Worm (Caenorhabditis elegans) whole organism, L2 larva: ENCODE measurements around the gene E02H9.3.
"Not testable (repeated sequence)": the region's sequence is repeated elsewhere in the genome, so short reads cannot be mapped to it uniquely, and the experiment has no call there.

Experiments used
- C34F6.9 ChIP-seq: fragments of 150-350 bp; optimal IDR thresholded peaks from 2 replicates; lab custom pipeline; 2014; ENCODE audit warnings: missing biosample characterization, missing genetic modification characterization
- F13H6.1 ChIP-seq: sonication (generic microtip); optimal IDR thresholded peaks from 2 replicates; lab custom pipeline; 2016; ENCODE audit warnings: missing genetic modification characterization, missing compliant biosample characterization
- alr-1 ChIP-seq: fragments of 150-350 bp; optimal IDR thresholded peaks from 2 replicates; lab custom pipeline; 2014; ENCODE audit warnings: missing biosample characterization, missing genetic modification characterization
- ama-1 ChIP-seq: fragments of 150-350 bp; optimal IDR thresholded peaks from 2 replicates; lab custom pipeline; 2018; ENCODE audit warnings: inconsistent platforms
- ceh-82 ChIP-seq: fragments of 150-350 bp; optimal IDR thresholded peaks from 2 replicates; lab custom pipeline; 2014; ENCODE audit warnings: missing biosample characterization, missing genetic modification characterization
- fos-1 ChIP-seq: fragments of 150-350 bp; optimal IDR thresholded peaks from 2 replicates; lab custom pipeline; 2014; ENCODE audit warnings: missing biosample characterization, missing genetic modification characterization
- gmeb-1 ChIP-seq: fragments of 150-350 bp; optimal IDR thresholded peaks from 2 replicates; lab custom pipeline; 2014; ENCODE audit warnings: missing biosample characterization, missing genetic modification characterization
- lin-39 ChIP-seq: fragments of 150-350 bp; optimal IDR thresholded peaks from 2 replicates; lab custom pipeline; 2014; ENCODE audit warnings: missing biosample characterization, missing genetic modification reagents, missing genetic modification characterization
- lsy-2 ChIP-seq, 2 experiments: fragments of 150-350 bp in 1 of 2; sonication (generic microtip) in 1 of 2; optimal IDR thresholded peaks; 2 replicates each; lab custom pipeline; 2014 to 2017; ENCODE audit warnings: missing biosample characterization in 2 of 2, missing genetic modification characterization in 2 of 2
- mab-5 ChIP-seq: fragments of 150-350 bp; optimal IDR thresholded peaks from 2 replicates; lab custom pipeline; 2014; ENCODE audit warnings: missing biosample characterization, missing genetic modification characterization
- mbf-1 ChIP-seq: sonication (generic microtip); optimal IDR thresholded peaks from 2 replicates; lab custom pipeline; 2017; ENCODE audit warnings: missing biosample characterization, missing genetic modification characterization
- mdl-1 ChIP-seq, 2 experiments: fragments of 150-350 bp in 1 of 2; sonication (generic microtip) in 1 of 2; optimal IDR thresholded peaks; 2 replicates each; lab custom pipeline; 2017; ENCODE audit warnings: missing biosample characterization in 2 of 2, missing genetic modification characterization in 2 of 2
- nhr-12 ChIP-seq: fragments of 150-350 bp; optimal IDR thresholded peaks from 2 replicates; lab custom pipeline; 2014; ENCODE audit warnings: missing biosample characterization, missing genetic modification characterization
- nhr-129 ChIP-seq: fragments of 150-350 bp; optimal IDR thresholded peaks from 2 replicates; lab custom pipeline; 2014; ENCODE audit warnings: missing biosample characterization, missing genetic modification characterization
- nhr-23 ChIP-seq: fragments of 150-350 bp; optimal IDR thresholded peaks from 2 replicates; lab custom pipeline; 2014; ENCODE audit warnings: missing biosample characterization, missing genetic modification reagents, missing genetic modification characterization
- nhr-237 ChIP-seq: fragments of 150-350 bp; optimal IDR thresholded peaks from 2 replicates; lab custom pipeline; 2014; ENCODE audit warnings: missing biosample characterization, missing genetic modification characterization
- nhr-25 ChIP-seq: fragments of 150-350 bp; sonication (generic microtip); optimal IDR thresholded peaks from 3 replicates; lab custom pipeline; 2014; ENCODE audit warnings: missing biosample characterization, missing genetic modification characterization
- nhr-6 ChIP-seq: fragments of 150-350 bp; optimal IDR thresholded peaks from 2 replicates; lab custom pipeline; 2014; ENCODE audit warnings: missing biosample characterization, missing genetic modification characterization
- nhr-77 ChIP-seq: fragments of 150-350 bp; optimal IDR thresholded peaks from 2 replicates; lab custom pipeline; 2014; ENCODE audit warnings: missing biosample characterization, missing genetic modification characterization
- peb-1 ChIP-seq: fragments of 150-350 bp; optimal IDR thresholded peaks from 2 replicates; lab custom pipeline; 2014; ENCODE audit warnings: missing biosample characterization, missing genetic modification characterization
- sem-4 ChIP-seq: fragments of 150-350 bp; optimal IDR thresholded peaks from 2 replicates; lab custom pipeline; 2014; ENCODE audit warnings: missing biosample characterization, missing genetic modification reagents, missing genetic modification characterization
- skn-1 ChIP-seq: sonication (generic microtip); optimal IDR thresholded peaks from 2 replicates; lab custom pipeline; 2017; ENCODE audit warnings: missing biosample characterization, missing genetic modification characterization
- sma-3 ChIP-seq: sonication (generic microtip); optimal IDR thresholded peaks from 2 replicates; lab custom pipeline; 2016; ENCODE audit warnings: missing genetic modification reagents, missing genetic modification characterization, missing compliant biosample characterization
- snpc-4 ChIP-seq: fragments of 150-350 bp; optimal IDR thresholded peaks from 2 replicates; lab custom pipeline; 2014; ENCODE audit warnings: missing biosample characterization, missing genetic modification characterization
- unc-39 ChIP-seq: fragments of 150-350 bp; optimal IDR thresholded peaks from 2 replicates; lab custom pipeline; 2014; ENCODE audit warnings: missing biosample characterization, missing genetic modification characterization
- unc-55 ChIP-seq: fragments of 150-350 bp; sonication (generic microtip); optimal IDR thresholded peaks from 3 replicates; lab custom pipeline; 2014; ENCODE audit warnings: missing biosample characterization, missing genetic modification reagents, missing genetic modification characterization
- unc-62 ChIP-seq: fragments of 150-350 bp; optimal IDR thresholded peaks from 2 replicates; lab custom pipeline; 2014; ENCODE audit warnings: missing biosample characterization, missing genetic modification reagents, missing genetic modification characterization
- zag-1 ChIP-seq: fragments of 150-350 bp; optimal IDR thresholded peaks from 2 replicates; lab custom pipeline; 2014; ENCODE audit warnings: missing biosample characterization, missing genetic modification characterization
- ztf-1 ChIP-seq: fragments of 200-800 bp; sonication (Bioruptor generic); conservative IDR thresholded peaks from 2 replicates; pipeline ENCODE4 v1.3.6; 2022; ENCODE audit warnings: missing genetic modification characterization, missing compliant biosample characterization
- ztf-4 ChIP-seq: fragments of 150-350 bp; optimal IDR thresholded peaks from 2 replicates; lab custom pipeline; 2014; ENCODE audit warnings: missing biosample characterization, missing genetic modification characterization

Gene E02H9.3

DNA sequence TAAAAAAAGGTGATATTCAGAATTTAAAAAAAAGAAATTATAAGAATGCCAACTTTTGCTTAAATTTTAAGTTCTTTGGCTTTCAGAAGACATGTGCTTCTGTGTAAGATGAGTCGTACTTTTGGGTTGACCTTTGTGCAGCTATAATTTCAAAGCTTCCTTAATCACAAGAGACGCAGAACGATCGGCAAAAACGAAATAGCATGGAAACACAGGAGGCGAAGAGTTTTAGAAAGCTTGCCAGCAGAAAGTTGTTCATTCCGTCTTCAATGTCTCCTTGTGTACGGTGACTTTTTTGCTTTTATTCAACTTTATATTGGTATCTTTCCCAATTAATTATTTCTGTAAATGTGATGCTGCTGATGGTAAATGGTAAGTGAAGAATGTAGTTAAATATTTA, 25.9 kb upstream of the E02H9.3 start:
- peak; percentile 18 for TF ChIP-seq unc-55 (GFP tag; lab: Kevin White, UChicago)
- peak in 1 of 2 experiments; percentile 6 for TF ChIP-seq lsy-2 (tag; optimal IDR thresholded peaks at IDR 0.05; lab: Kevin White, UChicago)
- no peak for TF ChIP-seq nhr-237 (tag; lab: Kevin White, UChicago)
- no peak for TF ChIP-seq skn-1
- TF ChIP-seq lin-39 (tag; lab: Kevin White, UChicago), result no peak

- TF ChIP-seq ztf-1 (GFP tag; lab: Robert Waterston, UW); unc-39 (tag; lab: Kevin White, UChicago); mab-5 (tag; lab: Kevin White, UChicago): not testable (repeated sequence)
These were observed 23.5 kb upstream of the E02H9.3 start, which contains the start of gene W04B5.6 for ce11 chrIII:2435373-2435772. TSS of gene W04B5.6 (minus strand) at chrIII:2435473.

DNA sequence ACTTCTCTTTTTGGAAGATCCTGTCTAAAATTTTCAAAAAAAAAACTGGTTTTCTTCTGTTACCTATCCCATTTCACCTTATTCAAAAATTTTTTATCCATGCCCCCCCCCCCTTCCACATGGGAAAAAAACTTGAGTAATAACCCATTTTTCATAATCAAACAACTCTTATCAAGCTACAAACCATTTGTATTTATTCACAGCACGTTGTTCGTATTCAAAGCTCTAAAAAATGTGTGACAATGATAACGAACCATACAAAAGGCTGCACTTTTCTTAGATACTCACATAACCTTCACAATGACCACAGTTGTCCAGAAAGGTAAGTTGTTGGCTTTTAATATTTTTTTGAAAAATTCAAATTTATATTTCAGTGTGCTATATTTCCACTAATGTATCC, 23.0 kb upstream of the E02H9.3 start, which contains the start of gene E02H9.6:
Gene E02H9.6, plus strand, starts transcription at position 301 of the 400 bp plus-strand sequence.
- not testable (repeated sequence) for TF ChIP-seq F13H6.1 (tag; lab: Kevin White, UChicago); nhr-6; snpc-4 (tag; lab: Kevin White, UChicago)

DNA sequence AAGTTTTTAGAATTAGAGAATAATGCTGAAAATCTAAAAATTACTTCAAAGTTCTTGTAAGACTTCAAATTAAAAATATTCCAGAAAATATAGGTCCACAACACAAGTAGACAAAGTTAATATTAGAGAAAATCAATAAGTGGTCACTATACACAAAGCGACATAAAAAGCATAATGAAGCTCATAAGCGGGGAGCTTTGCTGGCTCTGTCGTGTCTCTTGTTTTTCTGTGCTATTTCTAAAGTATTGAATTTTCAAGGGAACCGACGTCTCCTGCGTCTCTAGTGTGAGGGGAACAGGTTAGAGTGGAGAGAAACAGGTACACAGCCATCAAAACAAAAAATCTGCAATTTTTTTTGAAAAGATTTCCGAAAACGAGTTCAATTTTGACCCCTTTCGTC, 20.3 kb upstream of the E02H9.3 start, which contains the start of gene E02H9.13:
Gene E02H9.13, minus strand, starts transcription at position 199 of the 400 bp plus-strand sequence.
- TF ChIP-seq ztf-4 (tag; lab: Kevin White, UChicago), result no peak
- no peak for TF ChIP-seq mdl-1 (tag; optimal IDR thresholded peaks at IDR 0.05; lab: Kevin White, UChicago)
- peak; percentile 81 for TF ChIP-seq unc-55 (GFP tag; lab: Kevin White, UChicago)
- peak; percentile 16 for TF ChIP-seq C34F6.9 (tag; lab: Kevin White, UChicago)
- TF ChIP-seq, all 48 proteins: peak for 2

DNA sequence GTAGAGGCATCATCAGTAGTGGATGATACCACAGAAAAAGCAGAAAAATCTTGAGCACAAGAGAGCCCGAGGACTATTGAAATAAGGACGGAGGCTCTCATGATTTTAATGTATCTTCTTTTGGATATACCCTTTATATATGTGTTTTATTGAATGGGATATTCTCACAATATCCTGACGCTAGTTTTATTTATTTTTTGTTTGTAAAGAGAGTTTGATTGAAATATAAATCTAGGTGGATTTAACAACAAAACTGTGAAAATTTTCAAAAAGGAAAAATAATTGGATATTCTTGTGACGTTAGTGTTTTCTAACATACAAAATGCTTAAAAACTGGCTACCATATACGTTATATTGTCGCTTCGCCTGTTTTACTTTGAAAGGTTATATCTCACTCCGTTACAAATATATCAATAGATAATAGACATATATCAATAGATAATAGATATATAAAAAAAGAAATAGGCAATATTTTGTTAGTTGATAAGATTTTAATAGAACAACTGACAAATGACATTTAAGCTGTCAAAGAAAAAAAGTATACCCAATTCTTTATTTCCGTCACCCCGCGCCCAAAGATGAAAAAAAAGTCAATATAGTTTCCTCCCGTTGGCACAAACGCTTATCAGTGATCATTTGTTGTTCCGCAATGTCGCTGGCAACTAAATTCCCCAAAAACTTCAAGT, 13.1 kb upstream of the E02H9.3 start, which contains the start of the genes E02H9.7 and klo-2:
Gene E02H9.7, minus strand, starts transcription at position 101 of the 686 bp plus-strand sequence.
Gene klo-2, plus strand, starts transcription at position 636 of the 686 bp plus-strand sequence.
- TF ChIP-seq unc-62 (no peak), sma-3 (no peak), nhr-237 (tag; lab: Kevin White, UChicago) (no peak), unc-55 (GFP tag; lab: Kevin White, UChicago) (no peak), nhr-23 (tag; lab: Kevin White, UChicago) (no peak)

- TF ChIP-seq fos-1, result peak; percentile 44
- TF ChIP-seq unc-39 (tag; lab: Kevin White, UChicago), result no peak
These were observed 4.0 kb upstream of the E02H9.3 start, which contains the start of gene nhr-121 for ce11 chrIII:2454757-2455306. TSS of gene nhr-121 (minus strand) at chrIII:2454807.

DNA sequence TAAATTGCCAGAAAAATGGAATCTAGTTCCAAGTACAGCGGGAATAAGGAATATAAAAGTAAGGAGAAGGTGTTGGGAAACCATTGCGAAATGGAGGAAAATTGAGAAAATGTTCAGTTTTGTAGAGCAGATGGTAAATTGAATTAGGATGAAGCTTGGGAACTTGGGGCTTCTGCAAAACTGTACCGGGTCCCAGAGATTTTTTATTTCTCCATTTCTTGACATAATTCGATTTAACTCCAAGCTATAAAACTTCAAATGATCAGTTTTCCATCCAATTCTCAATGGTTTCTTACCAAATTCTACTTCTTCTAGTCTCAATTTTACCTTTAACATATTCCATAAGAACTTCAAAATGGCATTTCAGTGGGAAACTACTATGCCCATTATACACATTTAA, 9.4 kb downstream of the E02H9.3 start, which contains the start of the genes E02H9.9 and E02H9.1:
Gene E02H9.9, minus strand, starts transcription at position 101 of the 400 bp plus-strand sequence.
Gene E02H9.1, plus strand, starts transcription at position 285 of the 400 bp plus-strand sequence.
- TF ChIP-seq unc-55 (GFP tag; lab: Kevin White, UChicago) (no peak), nhr-25 (tag; lab: Kevin White, UChicago) (no peak), ztf-1 (GFP tag; lab: Robert Waterston, UW) (no peak), peb-1 (tag; lab: Kevin White, UChicago) (no peak), ama-1 (lab: Kevin White, UChicago) (no peak), ztf-4 (tag; lab: Kevin White, UChicago) (no peak), gmeb-1 (tag; lab: Kevin White, UChicago) (no peak), nhr-23 (tag; lab: Kevin White, UChicago) (no peak), zag-1 (tag; lab: Kevin White, UChicago) (no peak), nhr-77 (tag; lab: Kevin White, UChicago) (no peak), nhr-12 (no peak), nhr-6 (no peak), alr-1 (tag; lab: Kevin White, UChicago) (no peak), sem-4 (tag; lab: Kevin White, UChicago) (no peak), C34F6.9 (tag; lab: Kevin White, UChicago) (no peak), ceh-82 (tag; lab: Kevin White, UChicago) (no peak), nhr-129 (no peak), mbf-1 (no peak)
